Worm (Caenorhabditis elegans): ENCODE data around the gene rnp-9.

ce11 chrX:10194327-10195096 is 27.4 kb downstream of the rnp-9 start, which contains the start of gene myrf-2:
- no peak for TF ChIP-seq unc-62 (GFP tag; optimal IDR thresholded peaks at IDR 0.05)
- TF ChIP-seq B0019.2 (GFP tag; conservative IDR thresholded peaks at IDR 0.05), result no peak
- no peak for TF ChIP-seq F33H1.4 (GFP tag; IDR thresholded peaks at IDR 0.05)
